Fruit fly (Drosophila melanogaster) whole organism, adult: Measurements from ENCODE around the gene Ufd1.

ENCODE experiments used
- CG12768 ChIP-seq: fragments of 200-800 bp; sonication (Bioruptor generic); optimal IDR thresholded peaks from 2 replicates; lab custom pipeline; 2017; ENCODE audit warnings: missing biosample characterization, missing genetic modification characterization, mild to moderate bottlenecking, moderate library complexity, missing genetic modification reagents
- CG1620 ChIP-seq: fragments of 200-800 bp; sonication (Bioruptor generic); optimal IDR thresholded peaks from 2 replicates; lab custom pipeline; 2016; ENCODE audit warnings: missing biosample characterization, missing genetic modification characterization
- bab1 ChIP-seq: fragments of 200-800 bp; sonication (Bioruptor generic); optimal IDR thresholded peaks from 3 replicates; lab custom pipeline; 2019; ENCODE audit warnings: missing biosample characterization, mild to moderate bottlenecking, missing genetic modification characterization, moderate library complexity
- cic ChIP-seq: fragments of 200-800 bp; sonication (Bioruptor generic); optimal IDR thresholded peaks from 2 replicates; lab custom pipeline; 2017; ENCODE audit warnings: missing biosample characterization, mild to moderate bottlenecking, missing genetic modification characterization, moderate library complexity
- cnc ChIP-seq, 2 experiments: fragments of >200 bp; optimal IDR thresholded peaks; 2 replicates each; lab custom pipeline; 2017
- kay ChIP-seq: fragments of 200-800 bp; sonication (Bioruptor generic); peaks from one replicate; lab custom pipeline; 2016; ENCODE audit warnings: missing biosample characterization, missing genetic modification characterization, borderline replicate concordance
- pad ChIP-seq: fragments of 200-800 bp; sonication (Bioruptor generic); optimal IDR thresholded peaks from 3 replicates; lab custom pipeline; 2017; ENCODE audit warnings: missing biosample characterization, missing genetic modification characterization, mild to moderate bottlenecking, moderate library complexity, missing genetic modification reagents

- TF ChIP-seq cnc (optimal IDR thresholded peaks at IDR 0.05; lab: Kevin White, UChicago), result no peak
- TF ChIP-seq CG1620, result peak; percentile 8
- no peak for TF ChIP-seq kay
- peak; percentile 64 for TF ChIP-seq bab1 (GFP tag; lab: Kevin White, UChicago)
- TF ChIP-seq CG12768, result peak; percentile 43
- no peak for TF ChIP-seq pad (GFP tag; lab: Kevin White, UChicago)
- peak; percentile 33 for TF ChIP-seq cic (GFP tag; lab: Kevin White, UChicago)
These were observed 26.7 kb downstream of the Ufd1 start, which contains the start of the genes CG46439, Iyd and CG33947 for dm6 chr3L:11096195-11096908.
